Fruit fly (Drosophila melanogaster): ENCODE data around the gene CG10147.

DNA sequence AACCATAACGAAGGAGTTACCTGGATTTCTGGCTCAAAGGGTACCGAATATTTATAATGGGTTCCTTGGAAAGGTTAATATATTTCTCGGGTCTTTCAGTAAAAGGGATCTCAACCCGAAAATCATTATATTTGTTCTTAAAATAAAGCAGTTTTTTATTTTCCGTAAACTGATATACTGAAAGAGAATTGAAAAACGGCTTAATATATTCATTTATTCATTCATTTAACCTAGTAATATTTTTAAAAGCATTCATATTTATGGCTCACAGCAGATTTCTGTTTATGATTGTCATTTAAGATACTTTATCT lies 8.7 kb upstream of the CG10147 start:
- TF ChIP-seq CG8478 (optimal IDR thresholded peaks at IDR 0.05) (no peak), pan (optimal IDR thresholded peaks at IDR 0.05) (no peak), psq (optimal IDR thresholded peaks at IDR 0.05) (no peak), EcR (GFP tag; optimal IDR thresholded peaks at IDR 0.05) (no peak), Dll (optimal IDR thresholded peaks at IDR 0.05) (no peak)

All from whole organism.